Worm (Caenorhabditis elegans) whole organism, L1 larva: ENCODE results near the gene F17C11.13.

Experiments used
- C04F5.9 ChIP-seq: sonication (generic microtip); optimal IDR thresholded peaks from 2 replicates; lab custom pipeline; 2016; ENCODE audit warnings: missing genetic modification characterization, missing compliant biosample characterization
- C16A3.4 ChIP-seq: fragments of 150-350 bp; optimal IDR thresholded peaks from 2 replicates; lab custom pipeline; 2014; ENCODE audit warnings: missing biosample characterization, missing genetic modification characterization
- F16B12.6 ChIP-seq: fragments of 150-350 bp; optimal IDR thresholded peaks from 2 replicates; lab custom pipeline; 2014; ENCODE audit warnings: missing biosample characterization, missing genetic modification characterization
- Y116A8C.19 ChIP-seq: sonication (generic microtip); optimal IDR thresholded peaks from 2 replicates; lab custom pipeline; 2016; ENCODE audit warnings: missing compliant biosample characterization, missing genetic modification characterization, borderline replicate concordance
- aly-2 ChIP-seq: fragments of 150-350 bp; optimal IDR thresholded peaks from 2 replicates; lab custom pipeline; 2014; ENCODE audit warnings: missing biosample characterization, missing genetic modification characterization
- ama-1 ChIP-seq: fragments of 150-350 bp; optimal IDR thresholded peaks from 2 replicates; lab custom pipeline; 2014
- ceh-63 ChIP-seq: fragments of 200-800 bp; sonication (Bioruptor generic); optimal IDR thresholded peaks from 2 replicates; lab custom pipeline; 2018; ENCODE audit warnings: mild to moderate bottlenecking, missing genetic modification characterization, missing compliant biosample characterization
- ceh-82 ChIP-seq, 3 experiments: fragments of 150-350 bp in 1 of 3; sonication (generic microtip) in 2 of 3; optimal IDR thresholded peaks; 2 replicates each; lab custom pipeline; 2014 to 2017; ENCODE audit warnings: missing biosample characterization in 3 of 3, missing genetic modification characterization in 3 of 3
- ceh-88 ChIP-seq: fragments of 200-800 bp; sonication (Bioruptor generic); IDR thresholded peaks from 2 replicates; pipeline ENCODE4 v1.3.6; 2022; ENCODE audit warnings: missing genetic modification characterization, missing compliant biosample characterization
- ceh-90 ChIP-seq: sonication (generic microtip); optimal IDR thresholded peaks from 2 replicates; lab custom pipeline; 2016; ENCODE audit warnings: missing genetic modification characterization, missing compliant biosample characterization
- ces-1 ChIP-seq: fragments of 150-350 bp; optimal IDR thresholded peaks from 2 replicates; lab custom pipeline; 2014; ENCODE audit warnings: missing biosample characterization, missing genetic modification reagents, missing genetic modification characterization
- dpl-1 ChIP-seq, 3 experiments: fragments of 150-350 bp in 2 of 3; sonication (generic microtip) in 1 of 3; optimal IDR thresholded peaks; 2 replicates each; lab custom pipeline; 2014 to 2017; ENCODE audit warnings: missing biosample characterization in 3 of 3, missing genetic modification characterization in 3 of 3, missing genetic modification reagents in 3 of 3
- efl-1 ChIP-seq, 4 experiments: fragments of 150-350 bp; optimal IDR thresholded peaks in 3 of 4; peaks in 1 of 4; 1 replicate in 1 of 4; 2 replicates in 3 of 4; lab custom pipeline; 2014; ENCODE audit warnings: missing biosample characterization in 2 of 4, missing genetic modification characterization in 2 of 4, missing genetic modification reagents in 2 of 4
- efl-3 ChIP-seq: fragments of 200-800 bp; sonication (Bioruptor generic); optimal IDR thresholded peaks from 2 replicates; lab custom pipeline; 2018; ENCODE audit warnings: mild to moderate bottlenecking, missing genetic modification characterization, missing compliant biosample characterization
- egl-13 ChIP-seq: sonication (generic microtip); optimal IDR thresholded peaks from 2 replicates; lab custom pipeline; 2016; ENCODE audit warnings: missing genotype, missing genetic modification reagents, missing genetic modification characterization, missing compliant biosample characterization
- egl-27 ChIP-seq, 2 experiments: fragments of 150-350 bp in 1 of 2; sonication (generic microtip); optimal IDR thresholded peaks; 3 replicates each; lab custom pipeline; 2017 to 2018; ENCODE audit warnings: missing biosample characterization in 2 of 2, missing genetic modification characterization in 2 of 2, missing genetic modification reagents in 2 of 2
- elt-2 ChIP-seq: sonication (generic microtip); optimal IDR thresholded peaks from 2 replicates; lab custom pipeline; 2016; ENCODE audit warnings: missing genetic modification characterization, mild to moderate bottlenecking, inconsistent platforms, missing compliant biosample characterization, missing genetic modification reagents
- ets-5 ChIP-seq: fragments of 200-800 bp; sonication (Bioruptor generic); IDR thresholded peaks from 2 replicates; pipeline ENCODE4 v1.3.6; 2022; ENCODE audit warnings: missing genetic modification characterization, missing compliant biosample characterization
- fkh-10 ChIP-seq: sonication (generic microtip); optimal IDR thresholded peaks from 2 replicates; lab custom pipeline; 2017; ENCODE audit warnings: missing biosample characterization, missing genetic modification reagents, missing genetic modification characterization
- fkh-4 ChIP-seq: sonication (generic microtip); optimal IDR thresholded peaks from 2 replicates; lab custom pipeline; 2016; ENCODE audit warnings: missing compliant biosample characterization, missing genetic modification characterization, borderline replicate concordance
- hlh-17 ChIP-seq: fragments of 200-800 bp; sonication (Bioruptor generic); optimal IDR thresholded peaks from 2 replicates; lab custom pipeline; 2018; ENCODE audit warnings: missing genetic modification characterization, mild to moderate bottlenecking, missing compliant biosample characterization, moderate library complexity, borderline replicate concordance
- hlh-4 ChIP-seq: sonication (generic microtip); optimal IDR thresholded peaks from 2 replicates; lab custom pipeline; 2016; ENCODE audit warnings: mild to moderate bottlenecking, missing genetic modification characterization, missing compliant biosample characterization
- isw-1 ChIP-seq: fragments of 200-800 bp; sonication (Bioruptor generic); IDR thresholded peaks from 2 replicates; pipeline ENCODE4 v1.3.6; 2022; ENCODE audit warnings: missing genetic modification characterization, missing compliant biosample characterization
- jun-1 ChIP-seq: fragments of 150-350 bp; optimal IDR thresholded peaks from 2 replicates; lab custom pipeline; 2014; ENCODE audit warnings: missing biosample characterization, missing genetic modification reagents, missing genetic modification characterization
- lin-14 ChIP-seq: fragments of 200-800 bp; sonication (Bioruptor generic); optimal IDR thresholded peaks from 2 replicates; lab custom pipeline; 2018; ENCODE audit warnings: mild to moderate bottlenecking, missing genetic modification characterization, moderate library complexity, missing compliant biosample characterization
- lin-15B ChIP-seq: fragments of 150-350 bp; sonication (generic microtip); optimal IDR thresholded peaks from 3 replicates; lab custom pipeline; 2014; ENCODE audit warnings: missing biosample characterization, missing genetic modification characterization
- lin-35 ChIP-seq, 2 experiments: fragments of 150-350 bp; optimal IDR thresholded peaks; 2 replicates each; lab custom pipeline; 2014; ENCODE audit warnings: missing biosample characterization in 2 of 2, missing genetic modification characterization in 2 of 2, missing genetic modification reagents in 2 of 2
- lsy-2 ChIP-seq, 2 experiments: fragments of 150-350 bp; optimal IDR thresholded peaks; 2 replicates each; lab custom pipeline; 2014; ENCODE audit warnings: missing biosample characterization in 2 of 2, missing genetic modification characterization in 2 of 2
- mef-2 ChIP-seq: fragments of 150-350 bp; optimal IDR thresholded peaks from 2 replicates; lab custom pipeline; 2014; ENCODE audit warnings: missing biosample characterization, missing genetic modification characterization
- nhr-19 ChIP-seq: fragments of 200-800 bp; sonication (Bioruptor generic); conservative IDR thresholded peaks from 2 replicates; pipeline ENCODE4 v1.3.6; 2022; ENCODE audit warnings: missing genetic modification characterization, missing compliant biosample characterization
- nhr-20 ChIP-seq: sonication (generic microtip); optimal IDR thresholded peaks from 2 replicates; lab custom pipeline; 2016; ENCODE audit warnings: mild to moderate bottlenecking, missing genetic modification characterization, missing compliant biosample characterization
- nhr-28 ChIP-seq: fragments of 150-350 bp; optimal IDR thresholded peaks from 2 replicates; lab custom pipeline; 2014; ENCODE audit warnings: missing biosample characterization, missing genetic modification characterization
- nhr-47 ChIP-seq: sonication (generic microtip); optimal IDR thresholded peaks from 2 replicates; lab custom pipeline; 2016; ENCODE audit warnings: mild to moderate bottlenecking, missing genetic modification characterization, moderate library complexity, missing compliant biosample characterization
- nhr-84 ChIP-seq: sonication (generic microtip); optimal IDR thresholded peaks from 2 replicates; lab custom pipeline; 2017; ENCODE audit warnings: missing biosample characterization, missing genetic modification characterization
- nhr-85 ChIP-seq: sonication (generic microtip); peaks from one replicate; lab custom pipeline; 2016; ENCODE audit warnings: missing genetic modification characterization, inconsistent platforms, missing compliant biosample characterization
- pax-3 ChIP-seq: fragments of 200-800 bp; sonication (Bioruptor generic); optimal IDR thresholded peaks from 2 replicates; lab custom pipeline; 2018; ENCODE audit warnings: mild to moderate bottlenecking, missing genetic modification characterization, moderate library complexity, missing compliant biosample characterization
- skn-1 ChIP-seq: fragments of 150-350 bp; optimal IDR thresholded peaks from 2 replicates; lab custom pipeline; 2014; ENCODE audit warnings: missing biosample characterization, missing genetic modification characterization
- snpc-4 ChIP-seq: fragments of 150-350 bp; optimal IDR thresholded peaks from 2 replicates; lab custom pipeline; 2014; ENCODE audit warnings: missing biosample characterization, missing genetic modification characterization
- snu-23 ChIP-seq: sonication (generic microtip); optimal IDR thresholded peaks from 2 replicates; lab custom pipeline; 2016; ENCODE audit warnings: missing genetic modification characterization, missing compliant biosample characterization
- sox-4 ChIP-seq: sonication (generic microtip); optimal IDR thresholded peaks from 2 replicates; lab custom pipeline; 2016; ENCODE audit warnings: missing genetic modification characterization, missing compliant biosample characterization
- sup-37 ChIP-seq: fragments of 200-800 bp; sonication (Bioruptor generic); optimal IDR thresholded peaks from 2 replicates; lab custom pipeline; 2018; ENCODE audit warnings: mild to moderate bottlenecking, missing genetic modification characterization, missing compliant biosample characterization
- swsn-7 ChIP-seq: sonication (generic microtip); optimal IDR thresholded peaks from 2 replicates; lab custom pipeline; 2016; ENCODE audit warnings: missing genetic modification characterization, missing compliant biosample characterization
- tbx-2 ChIP-seq: sonication (generic microtip); optimal IDR thresholded peaks from 2 replicates; lab custom pipeline; 2016; ENCODE audit warnings: missing genetic modification characterization, missing compliant biosample characterization
- unc-30 ChIP-seq: sonication (generic microtip); optimal IDR thresholded peaks from 2 replicates; lab custom pipeline; 2017; ENCODE audit warnings: missing biosample characterization, missing genetic modification characterization
- unc-62 ChIP-seq: fragments of 150-350 bp; optimal IDR thresholded peaks from 2 replicates; lab custom pipeline; 2014; ENCODE audit warnings: missing biosample characterization, missing genetic modification reagents, missing genetic modification characterization
- unc-86 ChIP-seq: sonication (generic microtip); optimal IDR thresholded peaks from 2 replicates; lab custom pipeline; 2016; ENCODE audit warnings: missing genetic modification characterization, missing compliant biosample characterization
- vab-15 ChIP-seq: sonication (generic microtip); optimal IDR thresholded peaks from 2 replicates; lab custom pipeline; 2017; ENCODE audit warnings: missing genotype, mild to moderate bottlenecking, missing genetic modification characterization, missing compliant biosample characterization
- zag-1 ChIP-seq: fragments of 150-350 bp; optimal IDR thresholded peaks from 2 replicates; lab custom pipeline; 2014; ENCODE audit warnings: missing biosample characterization, missing genetic modification characterization
- ztf-11 ChIP-seq, 2 experiments: sonication (generic microtip); optimal IDR thresholded peaks; 2 replicates each; lab custom pipeline; 2016 to 2017; ENCODE audit warnings: missing genetic modification characterization in 2 of 2, missing biosample characterization in 1 of 2, missing compliant biosample characterization in 1 of 2
- ztf-4 ChIP-seq: fragments of 150-350 bp; optimal IDR thresholded peaks from 2 replicates; lab custom pipeline; 2014; ENCODE audit warnings: missing biosample characterization, missing genetic modification characterization

F17C11.13 gene

ce11 chrV:10961448-10961870, 5.7 kb downstream of the F17C11.13 start (continued):
- TF ChIP-seq ets-5 (GFP tag; lab: Robert Waterston, UW): no peak
- TF ChIP-seq lin-14 (GFP tag; lab: Kevin White, UChicago): peak; percentile 96
- TF ChIP-seq egl-27 (tag; optimal IDR thresholded peaks at IDR 0.05; lab: Kevin White, UChicago): peak in 1 of 2 experiments; percentile 44
- TF ChIP-seq F16B12.6 (tag; lab: Kevin White, UChicago): no peak
- TF ChIP-seq skn-1 (tag; lab: Kevin White, UChicago): peak; percentile 37
- peak; percentile 26 to 49 for TF ChIP-seq efl-1 (optimal IDR thresholded peaks at IDR 0.05; lab: Kevin White, UChicago)
- peak; percentile 22 to 94 for TF ChIP-seq efl-1 (GFP tag; optimal IDR thresholded peaks at IDR 0.05 in 1 of 2; lab: Kevin White, UChicago)
- peak in 1 of 3 experiments; percentile 25 for TF ChIP-seq ceh-82 (tag; optimal IDR thresholded peaks at IDR 0.05; lab: Kevin White, UChicago)

ce11 chrV:10965501-10965900, 9.8 kb downstream of the F17C11.13 start, which contains the start of the genes ctf-4 and eef-1G:
ctf-4 (minus strand) TSS chrV:10965539.
eef-1G (plus strand) TSS chrV:10965719.
- TF ChIP-seq aly-2 (tag; lab: Kevin White, UChicago) (peak; percentile 70), fkh-4 (tag; lab: Kevin White, UChicago) (peak; percentile 67), unc-30 (tag; lab: Kevin White, UChicago) (no peak), swsn-7 (tag; lab: Kevin White, UChicago) (peak; percentile 95), nhr-20 (peak; percentile 99), elt-2 (tag; lab: Kevin White, UChicago) (peak; percentile 92), tbx-2 (tag; lab: Kevin White, UChicago) (peak; percentile 97), jun-1 (peak; percentile 91), unc-86 (peak; percentile 91), nhr-85 (peak; percentile 98), isw-1 (GFP tag; lab: Robert Waterston, UW) (peak; percentile 94), ceh-88 (GFP tag; lab: Robert Waterston, UW) (peak; percentile 85), C04F5.9 (tag; lab: Kevin White, UChicago) (peak; percentile 53), nhr-47 (tag; lab: Kevin White, UChicago) (peak; percentile 96), snpc-4 (tag; lab: Kevin White, UChicago) (no peak), ceh-63 (no peak), fkh-10 (GFP tag; lab: Kevin White, UChicago) (peak; percentile 80), mef-2 (tag; lab: Kevin White, UChicago) (peak; percentile 48), dpl-1 (GFP tag; optimal IDR thresholded peaks at IDR 0.05; lab: Kevin White, UChicago) (peak; percentile 95 to 96 (median 95)), Y116A8C.19 (tag; lab: Kevin White, UChicago) (no peak), efl-3 (GFP tag; lab: Kevin White, UChicago) (no peak), sox-4 (tag; lab: Kevin White, UChicago) (peak; percentile 86), pax-3 (peak; percentile 91), nhr-19 (GFP tag; lab: Robert Waterston, UW) (peak; percentile 99), ama-1 (lab: Kevin White, UChicago) (peak; percentile 51), lin-35 (GFP tag; optimal IDR thresholded peaks at IDR 0.05; lab: Kevin White, UChicago) (peak; percentile 97 to 99), lin-14 (GFP tag; lab: Kevin White, UChicago) (peak; percentile 99), unc-62 (no peak), efl-1 (optimal IDR thresholded peaks at IDR 0.05; lab: Kevin White, UChicago) (peak; percentile 96 to 99), efl-1 (GFP tag; optimal IDR thresholded peaks at IDR 0.05 in 1 of 2; lab: Kevin White, UChicago) (peak; percentile 94 to 99), lin-15B (tag; lab: Kevin White, UChicago) (peak; percentile 92), vab-15 (tag; lab: Kevin White, UChicago) (peak; percentile 74), snu-23 (GFP tag; lab: Kevin White, UChicago) (peak; percentile 98), lsy-2 (tag; optimal IDR thresholded peaks at IDR 0.05; lab: Kevin White, UChicago) (peak; percentile 94 to 97), ztf-4 (tag; lab: Kevin White, UChicago) (peak; percentile 93), ces-1 (GFP tag; lab: Kevin White, UChicago) (no peak), zag-1 (tag; lab: Kevin White, UChicago) (peak; percentile 46), ztf-11 (tag; optimal IDR thresholded peaks at IDR 0.05; lab: Kevin White, UChicago) (peak in 1 of 2 experiments; percentile 67), nhr-84 (tag; lab: Kevin White, UChicago) (no peak), nhr-28 (tag; lab: Kevin White, UChicago) (no peak), sup-37 (GFP tag; lab: Kevin White, UChicago) (peak; percentile 71), egl-13 (peak; percentile 95), C16A3.4 (tag; lab: Kevin White, UChicago) (peak; percentile 98), egl-27 (tag; optimal IDR thresholded peaks at IDR 0.05; lab: Kevin White, UChicago) (peak in 1 of 2 experiments; percentile 34), ceh-90 (tag; lab: Kevin White, UChicago) (no peak), hlh-4 (no peak), hlh-17 (GFP tag; lab: Kevin White, UChicago) (no peak)
